Worm (Caenorhabditis elegans): Measurements from ENCODE around the gene C55A6.4.

DNA sequence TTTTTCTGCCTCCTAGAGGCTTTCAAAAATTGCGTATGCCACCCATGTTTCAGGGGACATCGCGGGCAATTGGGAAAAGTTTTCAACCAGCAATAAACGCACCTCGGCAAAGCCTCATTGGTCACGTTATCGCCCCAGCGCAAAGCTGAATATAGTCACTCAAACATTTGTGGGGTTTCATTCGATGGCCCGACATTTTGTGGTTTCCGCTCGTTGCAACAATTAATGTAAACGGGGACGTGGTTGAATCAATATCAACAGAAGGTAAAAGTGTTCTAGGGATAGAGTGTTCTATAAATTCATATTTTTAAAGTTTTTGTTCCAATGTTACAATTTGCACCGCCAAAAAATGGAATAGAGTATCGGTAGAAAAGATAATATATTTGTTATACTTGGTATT is 29.4 kb downstream of the C55A6.4 start:
- TF ChIP-seq pqm-1 (tag; optimal IDR thresholded peaks at IDR 0.05): no peak
- TF ChIP-seq nhr-28 (tag; optimal IDR thresholded peaks at IDR 0.05): no peak
- TF ChIP-seq ZK546.5 (tag; optimal IDR thresholded peaks at IDR 0.05): no peak
- no peak for TF ChIP-seq mdt-29 (GFP tag; IDR thresholded peaks at IDR 0.05)
- no peak for TF ChIP-seq jun-1 (tag; optimal IDR thresholded peaks at IDR 0.05)
- no peak for TF ChIP-seq lir-3 (tag; optimal IDR thresholded peaks at IDR 0.05)
- no peak for TF ChIP-seq lin-15B (tag; optimal IDR thresholded peaks at IDR 0.05)
- no peak for TF ChIP-seq daf-8 (GFP tag; IDR thresholded peaks at IDR 0.05)
- TF ChIP-seq nhr-77 (tag; optimal IDR thresholded peaks at IDR 0.05): no peak
- TF ChIP-seq snpc-1.2 (GFP tag; IDR thresholded peaks at IDR 0.05): no peak

All from whole organism, L4 larva.